Fruit fly (Drosophila melanogaster): Measurements from ENCODE around the gene CG31715.

The CG31715 gene

DNA sequence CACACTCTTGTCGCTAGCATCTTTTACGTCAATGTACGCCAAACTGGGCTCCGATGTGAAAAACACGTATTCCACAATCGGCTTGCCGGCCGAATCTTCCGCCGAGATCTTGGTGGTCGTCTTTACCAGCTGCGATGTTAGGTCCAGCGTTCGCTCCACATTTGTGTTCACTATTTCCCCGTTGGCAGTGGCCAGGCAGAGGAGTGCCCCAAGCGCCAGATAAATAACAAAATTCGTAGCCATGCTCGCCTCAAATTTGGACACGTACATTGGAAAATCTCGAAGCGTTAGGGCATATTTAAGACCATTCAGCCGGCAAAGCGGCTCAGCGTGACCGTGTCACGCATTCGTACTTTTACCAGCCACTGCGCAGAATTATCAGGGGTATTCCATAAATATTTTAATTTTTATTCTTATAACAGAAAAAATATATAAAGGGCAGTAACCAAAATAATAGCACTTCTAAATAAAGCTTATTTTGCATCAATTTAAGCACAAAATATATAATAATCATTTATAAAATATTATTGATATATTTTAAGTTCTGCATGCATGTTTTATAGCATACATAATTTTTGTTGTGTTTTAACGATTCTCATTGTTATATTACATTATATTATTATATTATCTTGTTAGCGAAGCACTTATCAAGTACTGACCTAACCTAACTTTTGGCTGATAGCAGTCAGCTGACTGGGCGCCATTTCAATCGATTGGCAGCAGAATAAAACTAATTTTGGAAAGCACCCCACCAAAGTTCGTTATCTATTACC lies 34.2 kb downstream of the CG31715 start, which contains the start of the genes CG33303 and dpr19 (continued):
- peak; percentile 61 for TF ChIP-seq pfk (GFP tag; optimal IDR thresholded peaks at IDR 0.05)
- no peak for TF ChIP-seq H15 (GFP tag; IDR thresholded peaks at IDR 0.05)
- peak; percentile 76 for TF ChIP-seq nerfin-1 (tag; optimal IDR thresholded peaks at IDR 0.05)
- TF ChIP-seq CoRest (tag; optimal IDR thresholded peaks at IDR 0.05): peak; percentile 83
- TF ChIP-seq gt (GFP tag; IDR thresholded peaks at IDR 0.05): no peak
- peak; percentile 68 for TF ChIP-seq CG6683 (GFP tag; optimal IDR thresholded peaks at IDR 0.05)
- TF ChIP-seq tap (tag; optimal IDR thresholded peaks at IDR 0.05): peak; percentile 76
- peak; percentile 31 for TF ChIP-seq Hand (GFP tag; optimal IDR thresholded peaks at IDR 0.05)
- peak; percentile 50 for TF ChIP-seq CG6765 (GFP tag; optimal IDR thresholded peaks at IDR 0.05)
- TF ChIP-seq fd64A (GFP tag; optimal IDR thresholded peaks at IDR 0.05): no peak
- peak; percentile 38; the same call in 1 of the 2 replicates for TF ChIP-seq HLH3B (GFP tag; IDR thresholded peaks at IDR 0.05)
- peak; percentile 92 for TF ChIP-seq gem (tag; optimal IDR thresholded peaks at IDR 0.05)
- TF ChIP-seq CG17359 (tag; optimal IDR thresholded peaks at IDR 0.05): peak; percentile 84
- TF ChIP-seq MTF-1 (GFP tag; optimal IDR thresholded peaks at IDR 0.05; ENCODE audit: borderline replicate concordance): no peak
- TF ChIP-seq CG1647 (GFP tag; optimal IDR thresholded peaks at IDR 0.05): no peak
- TF ChIP-seq CG6791 (GFP tag; IDR thresholded peaks at IDR 0.05; ENCODE audit: partially characterized antibody): no peak
- peak; percentile 75 for TF ChIP-seq CG4617 (GFP tag; optimal IDR thresholded peaks at IDR 0.05; ENCODE audit: borderline replicate concordance)
- TF ChIP-seq gsb (GFP tag; IDR thresholded peaks at IDR 0.05): no peak
- no peak for TF ChIP-seq CG9215 (GFP tag; IDR thresholded peaks at IDR 0.05)
- no peak for TF ChIP-seq en (GFP tag; optimal IDR thresholded peaks at IDR 0.05)
- TF ChIP-seq luna (GFP tag; optimal IDR thresholded peaks at IDR 0.05): no peak
- TF ChIP-seq Elba2 (GFP tag; optimal IDR thresholded peaks at IDR 0.05): no peak
- TF ChIP-seq B-H2 (GFP tag; optimal IDR thresholded peaks at IDR 0.05): peak; percentile 68
- peak; percentile 33 for TF ChIP-seq CG1529 (GFP tag; optimal IDR thresholded peaks at IDR 0.05)
- peak; percentile 81 for TF ChIP-seq CG12299 (tag; optimal IDR thresholded peaks at IDR 0.05)
- no peak for TF ChIP-seq Sry-δ (GFP tag; optimal IDR thresholded peaks at IDR 0.05)
- peak; percentile 38 for TF ChIP-seq CG12942 (GFP tag; optimal IDR thresholded peaks at IDR 0.05)
- no peak for TF ChIP-seq HLH4C (GFP tag; IDR thresholded peaks at IDR 0.05; ENCODE audit: partially characterized antibody)
- no peak for TF ChIP-seq Sin3A (optimal IDR thresholded peaks at IDR 0.05)
- TF ChIP-seq H2.0 (GFP tag; IDR thresholded peaks at IDR 0.05): peak; percentile 35; the same call in 1 of the 2 replicates
- TF ChIP-seq ssp (GFP tag; IDR thresholded peaks at IDR 0.05): peak; percentile 60; the same call in 1 of the 2 replicates
- no peak; the same call in 1 of the 2 replicates for TF ChIP-seq amos (GFP tag; IDR thresholded peaks at IDR 0.05; ENCODE audit: partially characterized antibody)
- TF ChIP-seq CG4730 (GFP tag; IDR thresholded peaks at IDR 0.05): peak; percentile 36; the same call in 1 of the 2 replicates
- TF ChIP-seq da (GFP tag; optimal IDR thresholded peaks at IDR 0.05): no peak
- peak; percentile 65 for TF ChIP-seq Hr3 (GFP tag; optimal IDR thresholded peaks at IDR 0.05)
- TF ChIP-seq CG2116 (GFP tag; optimal IDR thresholded peaks at IDR 0.05): peak; percentile 55
- TF ChIP-seq CG16779 (GFP tag; IDR thresholded peaks at IDR 0.05): no peak
- peak; percentile 89 for TF ChIP-seq MESR4 (GFP tag; optimal IDR thresholded peaks at IDR 0.05)
- no peak for TF ChIP-seq gcm2 (GFP tag; optimal IDR thresholded peaks at IDR 0.05)
- TF ChIP-seq Sry-β (GFP tag; optimal IDR thresholded peaks at IDR 0.05): no peak
- TF ChIP-seq mirr (GFP tag; optimal IDR thresholded peaks at IDR 0.05): no peak
- no peak for TF ChIP-seq hb (GFP tag; IDR thresholded peaks at IDR 0.05; ENCODE audit: partially characterized antibody)
- no peak for TF ChIP-seq Side (GFP tag; optimal IDR thresholded peaks at IDR 0.05)
- TF ChIP-seq CG8924 (tag; optimal IDR thresholded peaks at IDR 0.05): peak; percentile 90
- no peak for TF ChIP-seq Gsc (GFP tag; IDR thresholded peaks at IDR 0.05)
- TF ChIP-seq CG7928 (GFP tag; optimal IDR thresholded peaks at IDR 0.05): peak; percentile 19
- TF ChIP-seq ab (GFP tag; optimal IDR thresholded peaks at IDR 0.05): no peak
- TF ChIP-seq CG4360 (GFP tag; IDR thresholded peaks at IDR 0.05): 0 out of 2 replicates have a peak, but pooled peaks have one; percentile 7
- no peak for TF ChIP-seq CG7357 (GFP tag; IDR thresholded peaks at IDR 0.05)
